Worm (Caenorhabditis elegans): ENCODE results near the gene znf-207.

Gene znf-207

ce11 chrIV:11336180-11336579 lies 25.4 kb downstream of the znf-207 start:
- TF ChIP-seq dmd-8 (GFP tag; IDR thresholded peaks at IDR 0.05) (no peak), fos-1 (tag; optimal IDR thresholded peaks at IDR 0.05) (no peak), zfp-3 (GFP tag; conservative IDR thresholded peaks at IDR 0.05) (no peak), nhr-77 (tag; optimal IDR thresholded peaks at IDR 0.05) (no peak), zag-1 (tag; optimal IDR thresholded peaks at IDR 0.05) (no peak), T20F7.1 (GFP tag; optimal IDR thresholded peaks at IDR 0.05) (no peak), pha-4 (GFP tag; IDR thresholded peaks at IDR 0.05) (no peak), pha-4 (tag; optimal IDR thresholded peaks at IDR 0.05) (no peak), nhr-48 (tag; optimal IDR thresholded peaks at IDR 0.05) (no peak), unc-62 (GFP tag; optimal IDR thresholded peaks at IDR 0.05 in 1 of 2) (peak in 1 of 2 experiments; percentile 94), unc-62 (tag; optimal IDR thresholded peaks at IDR 0.05) (no peak), daf-12 (tag; optimal IDR thresholded peaks at IDR 0.05) (no peak), aha-1 (tag) (peak; percentile 45), rbr-2 (tag; optimal IDR thresholded peaks at IDR 0.05) (no peak)

- TF ChIP-seq aly-2 (tag; optimal IDR thresholded peaks at IDR 0.05), result no peak
- no peak for TF ChIP-seq D1046.2 (GFP tag; IDR thresholded peaks at IDR 0.05)
- TF ChIP-seq fkh-10 (GFP tag; optimal IDR thresholded peaks at IDR 0.05), result no peak
- no peak for TF ChIP-seq ceh-44 (GFP tag; IDR thresholded peaks at IDR 0.05)
- TF ChIP-seq lin-38 (GFP tag; IDR thresholded peaks at IDR 0.05), result peak; percentile 67
- no peak for TF ChIP-seq pha-4 (GFP tag; IDR thresholded peaks at IDR 0.05)
- no peak for TF ChIP-seq pha-4 (tag; optimal IDR thresholded peaks at IDR 0.05)
- TF ChIP-seq Y48G9A.11 (GFP tag; IDR thresholded peaks at IDR 0.05), result peak; percentile 68; the same call in 1 of the 2 replicates
- no peak for TF ChIP-seq nhr-6 (tag; optimal IDR thresholded peaks at IDR 0.05)
- no peak for TF ChIP-seq nhr-42 (GFP tag; IDR thresholded peaks at IDR 0.05)
- peak; percentile 85 for TF ChIP-seq unc-130 (GFP tag; optimal IDR thresholded peaks at IDR 0.05)
Measured at ce11 chrIV:11337021-11337420, 26.2 kb downstream of the znf-207 start, which contains the start of gene F54E12.2. Gene F54E12.2, minus strand, starts transcription at chrIV:11337184.

- TF ChIP-seq Y105C5A.15 (GFP tag; IDR thresholded peaks at IDR 0.05), result peak; percentile 56; the same call in 1 of the 2 replicates
- TF ChIP-seq Y48G9A.11 (GFP tag; IDR thresholded peaks at IDR 0.05), result peak; percentile 29; the same call in 1 of the 2 replicates
- TF ChIP-seq snpc-1.2 (GFP tag; IDR thresholded peaks at IDR 0.05), result peak; percentile 61
- peak; percentile 34; the same call in 1 of the 2 replicates for TF ChIP-seq lin-38 (GFP tag; IDR thresholded peaks at IDR 0.05)
- 0 out of 2 replicates have a peak, but pooled peaks have one; percentile 27 for TF ChIP-seq arid-1 (GFP tag; conservative IDR thresholded peaks at IDR 0.05)
- 0 out of 2 replicates have a peak, but pooled peaks have one; percentile 44 for TF ChIP-seq dmd-8 (GFP tag; IDR thresholded peaks at IDR 0.05)
Measured at ce11 chrIV:11337560-11337959, 26.8 kb downstream of the znf-207 start.

- TF ChIP-seq aha-1 (tag) (no peak), dmd-8 (GFP tag; IDR thresholded peaks at IDR 0.05) (0 out of 2 replicates have a peak, but pooled peaks have one; percentile 61), Y75B8A.6 (GFP tag; IDR thresholded peaks at IDR 0.05) (no peak), lin-1 (GFP tag; IDR thresholded peaks at IDR 0.05) (peak; percentile 28; the same call in 1 of the 2 replicates), nhr-102 (tag; optimal IDR thresholded peaks at IDR 0.05) (no peak), lim-7 (GFP tag; IDR thresholded peaks at IDR 0.05) (0 out of 2 replicates have a peak, but pooled peaks have one; percentile 26), snpc-1.2 (GFP tag; IDR thresholded peaks at IDR 0.05) (peak; percentile 74), nhr-10 (tag; optimal IDR thresholded peaks at IDR 0.05) (no peak), arid-1 (GFP tag; conservative IDR thresholded peaks at IDR 0.05) (0 out of 2 replicates have a peak, but pooled peaks have one; percentile 29), daf-19 (GFP tag; conservative IDR thresholded peaks at IDR 0.05) (0 out of 2 replicates have a peak, but pooled peaks have one; percentile 49), unc-62 (GFP tag; optimal IDR thresholded peaks at IDR 0.05 in 1 of 2) (peak in 1 of 2 experiments; percentile 62), unc-62 (tag; optimal IDR thresholded peaks at IDR 0.05) (no peak), nhr-25 (tag; optimal IDR thresholded peaks at IDR 0.05; ENCODE audit: borderline replicate concordance, insufficient read depth) (no peak), zip-2 (tag; optimal IDR thresholded peaks at IDR 0.05) (no peak), mes-2 (tag; optimal IDR thresholded peaks at IDR 0.05; ENCODE audit: poor library complexity, severe bottlenecking) (no peak), lin-38 (GFP tag; IDR thresholded peaks at IDR 0.05) (peak; percentile 56), F49E8.2 (tag; optimal IDR thresholded peaks at IDR 0.05; ENCODE audit: borderline replicate concordance) (peak; percentile 72), pha-4 (GFP tag; IDR thresholded peaks at IDR 0.05) (peak; percentile 29; the same call in 1 of the 2 replicates), pha-4 (tag; optimal IDR thresholded peaks at IDR 0.05) (no peak), mdt-29 (GFP tag; IDR thresholded peaks at IDR 0.05) (no peak)
Measured at ce11 chrIV:11340735-11341443, 30.1 kb downstream of the znf-207 start.
